Worm (Caenorhabditis elegans): Measurements from ENCODE around the gene ceh-34.

DNA sequence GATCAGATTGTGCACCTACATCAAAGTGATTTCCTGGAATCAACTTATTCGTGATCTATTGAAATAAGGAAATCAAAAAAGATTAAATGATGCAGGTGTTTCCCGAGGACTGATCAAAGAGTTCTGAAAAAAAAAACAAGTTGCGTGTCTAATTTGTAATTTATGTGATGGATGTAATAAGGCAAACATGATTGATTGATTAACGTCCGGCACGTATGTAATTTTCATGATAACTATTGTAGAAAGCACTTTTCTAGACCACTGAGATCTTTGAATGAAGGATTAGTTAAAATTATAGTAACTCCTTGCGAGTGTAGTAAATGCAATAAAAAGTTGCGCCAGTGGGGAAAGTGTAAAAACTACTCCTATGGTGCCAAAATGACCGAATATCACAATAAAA is 26.0 kb upstream of the ceh-34 start, which contains the start of gene srg-25:
- TF ChIP-seq C34F6.9 (tag; optimal IDR thresholded peaks at IDR 0.05) (no peak), egl-27 (tag; optimal IDR thresholded peaks at IDR 0.05) (no peak), skn-1 (tag; optimal IDR thresholded peaks at IDR 0.05) (no peak), mdl-1 (tag; optimal IDR thresholded peaks at IDR 0.05) (no peak), nhr-12 (tag; optimal IDR thresholded peaks at IDR 0.05) (no peak), ceh-82 (tag; optimal IDR thresholded peaks at IDR 0.05) (no peak), unc-62 (GFP tag; optimal IDR thresholded peaks at IDR 0.05) (no peak), elt-3 (tag; optimal IDR thresholded peaks at IDR 0.05) (no peak), zag-1 (tag; optimal IDR thresholded peaks at IDR 0.05) (no peak)
